Worm (Caenorhabditis elegans) whole organism, L2 larva: Measurements from ENCODE around the gene Y66A7A.4.

Experiments used
- C34F6.9 ChIP-seq: fragments of 150-350 bp; optimal IDR thresholded peaks from 2 replicates; lab custom pipeline; 2014; ENCODE audit warnings: missing biosample characterization, missing genetic modification characterization
- F13H6.1 ChIP-seq: sonication (generic microtip); optimal IDR thresholded peaks from 2 replicates; lab custom pipeline; 2016; ENCODE audit warnings: missing genetic modification characterization, missing compliant biosample characterization
- R02D3.7 ChIP-seq: fragments of 150-350 bp; optimal IDR thresholded peaks from 2 replicates; lab custom pipeline; 2014; ENCODE audit warnings: missing biosample characterization, missing genetic modification characterization
- ZK546.5 ChIP-seq: sonication (generic microtip); optimal IDR thresholded peaks from 2 replicates; lab custom pipeline; 2017; ENCODE audit warnings: missing biosample characterization, missing genetic modification characterization
- alr-1 ChIP-seq: fragments of 150-350 bp; optimal IDR thresholded peaks from 2 replicates; lab custom pipeline; 2014; ENCODE audit warnings: missing biosample characterization, missing genetic modification characterization
- aly-2 ChIP-seq: fragments of 150-350 bp; optimal IDR thresholded peaks from 2 replicates; lab custom pipeline; 2014; ENCODE audit warnings: missing biosample characterization, missing genetic modification characterization
- ama-1 ChIP-seq: fragments of 150-350 bp; optimal IDR thresholded peaks from 2 replicates; lab custom pipeline; 2018; ENCODE audit warnings: inconsistent platforms
- blmp-1 ChIP-seq: sonication (generic microtip); optimal IDR thresholded peaks from 2 replicates; lab custom pipeline; 2017; ENCODE audit warnings: missing genetic modification characterization, mild to moderate bottlenecking, missing compliant biosample characterization, antibody characterized with exemption, moderate library complexity; ENCODE audit not compliant: insufficient read depth
- ceh-16 ChIP-seq: fragments of 150-350 bp; optimal IDR thresholded peaks from 2 replicates; lab custom pipeline; 2014; ENCODE audit warnings: missing biosample characterization, missing genetic modification characterization
- ceh-82 ChIP-seq: fragments of 150-350 bp; optimal IDR thresholded peaks from 2 replicates; lab custom pipeline; 2014; ENCODE audit warnings: missing biosample characterization, missing genetic modification characterization
- crh-2 ChIP-seq: sonication (generic microtip); optimal IDR thresholded peaks from 2 replicates; lab custom pipeline; 2017; ENCODE audit warnings: missing biosample characterization, missing genetic modification characterization
- dmd-4 ChIP-seq: sonication (generic microtip); optimal IDR thresholded peaks from 2 replicates; lab custom pipeline; 2017; ENCODE audit warnings: missing biosample characterization, missing genetic modification characterization
- egl-27 ChIP-seq: sonication (generic microtip); optimal IDR thresholded peaks from 3 replicates; lab custom pipeline; 2017; ENCODE audit warnings: missing biosample characterization, missing genetic modification reagents, missing genetic modification characterization
- elt-1 ChIP-seq: fragments of 150-350 bp; optimal IDR thresholded peaks from 2 replicates; lab custom pipeline; 2014; ENCODE audit warnings: missing biosample characterization, missing genetic modification characterization
- elt-3 ChIP-seq: sonication (generic microtip); optimal IDR thresholded peaks from 2 replicates; lab custom pipeline; 2017; ENCODE audit warnings: missing biosample characterization, missing genetic modification characterization
- fos-1 ChIP-seq: fragments of 150-350 bp; optimal IDR thresholded peaks from 2 replicates; lab custom pipeline; 2014; ENCODE audit warnings: missing biosample characterization, missing genetic modification characterization
- gmeb-1 ChIP-seq: fragments of 150-350 bp; optimal IDR thresholded peaks from 2 replicates; lab custom pipeline; 2014; ENCODE audit warnings: missing biosample characterization, missing genetic modification characterization
- lin-11 ChIP-seq: fragments of 150-350 bp; sonication (generic microtip); optimal IDR thresholded peaks from 2 replicates; lab custom pipeline; 2014; ENCODE audit warnings: missing biosample characterization, missing genetic modification characterization, inconsistent platforms, mixed read lengths
- lin-13 ChIP-seq: fragments of 150-350 bp; optimal IDR thresholded peaks from 2 replicates; lab custom pipeline; 2014; ENCODE audit warnings: missing biosample characterization, missing genetic modification reagents, missing genetic modification characterization
- lsy-2 ChIP-seq, 2 experiments: fragments of 150-350 bp in 1 of 2; sonication (generic microtip) in 1 of 2; optimal IDR thresholded peaks; 2 replicates each; lab custom pipeline; 2014 to 2017; ENCODE audit warnings: missing biosample characterization in 2 of 2, missing genetic modification characterization in 2 of 2
- mab-5 ChIP-seq: fragments of 150-350 bp; optimal IDR thresholded peaks from 2 replicates; lab custom pipeline; 2014; ENCODE audit warnings: missing biosample characterization, missing genetic modification characterization
- mbf-1 ChIP-seq: sonication (generic microtip); optimal IDR thresholded peaks from 2 replicates; lab custom pipeline; 2017; ENCODE audit warnings: missing biosample characterization, missing genetic modification characterization
- nhr-11 ChIP-seq: fragments of 150-350 bp; optimal IDR thresholded peaks from 2 replicates; lab custom pipeline; 2014; ENCODE audit warnings: missing biosample characterization, missing genetic modification characterization
- nhr-12 ChIP-seq: fragments of 150-350 bp; optimal IDR thresholded peaks from 2 replicates; lab custom pipeline; 2014; ENCODE audit warnings: missing biosample characterization, missing genetic modification characterization
- nhr-129 ChIP-seq: fragments of 150-350 bp; optimal IDR thresholded peaks from 2 replicates; lab custom pipeline; 2014; ENCODE audit warnings: missing biosample characterization, missing genetic modification characterization
- nhr-23 ChIP-seq: fragments of 150-350 bp; optimal IDR thresholded peaks from 2 replicates; lab custom pipeline; 2014; ENCODE audit warnings: missing biosample characterization, missing genetic modification reagents, missing genetic modification characterization
- nhr-25 ChIP-seq: fragments of 150-350 bp; sonication (generic microtip); optimal IDR thresholded peaks from 3 replicates; lab custom pipeline; 2014; ENCODE audit warnings: missing biosample characterization, missing genetic modification characterization
- nhr-6 ChIP-seq: fragments of 150-350 bp; optimal IDR thresholded peaks from 2 replicates; lab custom pipeline; 2014; ENCODE audit warnings: missing biosample characterization, missing genetic modification characterization
- peb-1 ChIP-seq: fragments of 150-350 bp; optimal IDR thresholded peaks from 2 replicates; lab custom pipeline; 2014; ENCODE audit warnings: missing biosample characterization, missing genetic modification characterization
- sem-4 ChIP-seq: fragments of 150-350 bp; optimal IDR thresholded peaks from 2 replicates; lab custom pipeline; 2014; ENCODE audit warnings: missing biosample characterization, missing genetic modification reagents, missing genetic modification characterization
- skn-1 ChIP-seq: sonication (generic microtip); optimal IDR thresholded peaks from 2 replicates; lab custom pipeline; 2017; ENCODE audit warnings: missing biosample characterization, missing genetic modification characterization
- sma-3 ChIP-seq: sonication (generic microtip); optimal IDR thresholded peaks from 2 replicates; lab custom pipeline; 2016; ENCODE audit warnings: missing genetic modification reagents, missing genetic modification characterization, missing compliant biosample characterization
- sma-9 ChIP-seq, 2 experiments: fragments of 150-350 bp in 1 of 2; sonication (generic microtip) in 1 of 2; optimal IDR thresholded peaks; 2 replicates each; lab custom pipeline; 2014 to 2016; ENCODE audit warnings: missing genetic modification characterization in 2 of 2, mild to moderate bottlenecking in 1 of 2, missing biosample characterization in 1 of 2, missing compliant biosample characterization in 1 of 2, missing genetic modification reagents in 1 of 2, moderate library complexity in 1 of 2
- snpc-4 ChIP-seq: fragments of 150-350 bp; optimal IDR thresholded peaks from 2 replicates; lab custom pipeline; 2014; ENCODE audit warnings: missing biosample characterization, missing genetic modification characterization
- ztf-1 ChIP-seq: fragments of 200-800 bp; sonication (Bioruptor generic); conservative IDR thresholded peaks from 2 replicates; pipeline ENCODE4 v1.3.6; 2022; ENCODE audit warnings: missing genetic modification characterization, missing compliant biosample characterization
- ztf-11 ChIP-seq: sonication (generic microtip); optimal IDR thresholded peaks from 2 replicates; lab custom pipeline; 2017; ENCODE audit warnings: missing biosample characterization, missing genetic modification characterization
- ztf-4 ChIP-seq: fragments of 150-350 bp; optimal IDR thresholded peaks from 2 replicates; lab custom pipeline; 2014; ENCODE audit warnings: missing biosample characterization, missing genetic modification characterization

Y66A7A.4 gene

DNA sequence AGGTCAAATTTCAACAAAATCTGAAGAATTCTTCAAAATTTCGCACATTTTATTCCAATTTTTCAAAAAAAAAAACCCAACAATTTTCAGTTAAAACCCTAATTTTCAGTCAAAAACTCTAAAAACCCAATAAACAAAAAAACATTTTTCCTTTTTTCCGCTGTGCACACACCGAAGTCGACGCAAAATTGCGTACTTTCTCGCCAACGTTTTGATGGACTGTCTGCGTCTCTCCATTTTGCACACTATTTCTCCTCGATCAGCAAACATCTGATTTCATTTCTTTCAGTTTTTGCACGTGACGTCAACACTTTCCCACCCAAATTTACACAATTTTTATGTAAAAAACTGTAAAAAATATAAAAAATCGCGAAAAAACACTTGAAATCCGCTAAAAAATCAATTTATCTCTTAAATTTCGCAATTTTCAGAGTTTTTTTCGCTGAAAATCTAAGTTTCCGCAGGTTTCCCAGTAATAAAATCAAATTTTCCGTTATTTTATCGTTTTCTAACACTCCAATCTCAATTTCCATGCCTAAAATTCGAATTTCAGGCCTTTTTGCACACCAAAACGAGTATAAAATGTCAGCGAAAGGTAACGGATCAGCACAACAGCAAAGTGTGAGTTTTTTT, 44.9 kb downstream of the Y66A7A.4 start, which contains the start of gene crh-1 (continued):
- no peak for TF ChIP-seq alr-1 (tag; lab: Kevin White, UChicago)
- TF ChIP-seq fos-1 (tag; lab: Kevin White, UChicago), result peak; percentile 45
- no peak for TF ChIP-seq R02D3.7 (tag; lab: Kevin White, UChicago)
- peak; percentile 76 to 89 for TF ChIP-seq lsy-2 (tag; optimal IDR thresholded peaks at IDR 0.05; lab: Kevin White, UChicago)
- peak; percentile 90 for TF ChIP-seq sem-4 (tag; lab: Kevin White, UChicago)
- no peak for TF ChIP-seq peb-1 (tag; lab: Kevin White, UChicago)
- TF ChIP-seq ztf-11 (tag; lab: Kevin White, UChicago), result no peak
- no peak for TF ChIP-seq nhr-11
- TF ChIP-seq elt-3 (tag; lab: Kevin White, UChicago), result no peak
- TF ChIP-seq blmp-1 (tag; lab: Kevin White, UChicago), result peak; percentile 33
- TF ChIP-seq ztf-1 (GFP tag; lab: Robert Waterston, UW), result no peak
- TF ChIP-seq nhr-129, result peak; percentile 69
- peak; percentile 46 for TF ChIP-seq snpc-4 (tag; lab: Kevin White, UChicago)

DNA sequence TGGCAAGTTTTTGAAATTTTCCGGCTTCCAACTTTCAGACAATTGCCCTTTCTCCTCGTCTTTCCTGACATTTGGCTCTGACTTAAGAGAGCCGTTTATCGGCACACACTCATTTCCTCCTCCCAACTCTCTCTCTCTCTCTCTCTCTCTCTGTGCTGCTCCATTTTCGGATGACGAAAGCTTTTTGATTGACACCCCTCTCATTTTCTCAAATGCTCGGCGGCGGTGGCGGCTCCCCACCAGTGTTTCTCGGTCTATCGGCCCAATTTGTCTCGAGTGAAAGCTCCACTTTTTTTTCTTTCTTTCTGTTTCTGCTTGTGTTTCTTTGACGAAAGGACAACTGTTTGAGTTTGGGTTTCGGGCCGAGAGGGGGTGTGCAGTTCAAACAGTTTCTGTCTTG, 47.4 kb downstream of the Y66A7A.4 start:
- TF ChIP-seq sma-3 (GFP tag; lab: Kevin White, UChicago) (no peak), nhr-129 (no peak), dmd-4 (tag; lab: Kevin White, UChicago) (no peak), peb-1 (tag; lab: Kevin White, UChicago) (no peak), F13H6.1 (no peak), sem-4 (tag; lab: Kevin White, UChicago) (no peak), nhr-11 (no peak), gmeb-1 (no peak), R02D3.7 (tag; lab: Kevin White, UChicago) (no peak), ceh-82 (tag; lab: Kevin White, UChicago) (no peak), elt-1 (tag; lab: Kevin White, UChicago) (no peak), mbf-1 (tag; lab: Kevin White, UChicago) (no peak), ztf-4 (tag; lab: Kevin White, UChicago) (no peak), nhr-25 (tag; lab: Kevin White, UChicago) (no peak), mab-5 (tag; lab: Kevin White, UChicago) (no peak), ZK546.5 (tag; lab: Kevin White, UChicago) (no peak), lin-13 (GFP tag; lab: Kevin White, UChicago) (no peak), nhr-6 (tag; lab: Kevin White, UChicago) (no peak)

DNA sequence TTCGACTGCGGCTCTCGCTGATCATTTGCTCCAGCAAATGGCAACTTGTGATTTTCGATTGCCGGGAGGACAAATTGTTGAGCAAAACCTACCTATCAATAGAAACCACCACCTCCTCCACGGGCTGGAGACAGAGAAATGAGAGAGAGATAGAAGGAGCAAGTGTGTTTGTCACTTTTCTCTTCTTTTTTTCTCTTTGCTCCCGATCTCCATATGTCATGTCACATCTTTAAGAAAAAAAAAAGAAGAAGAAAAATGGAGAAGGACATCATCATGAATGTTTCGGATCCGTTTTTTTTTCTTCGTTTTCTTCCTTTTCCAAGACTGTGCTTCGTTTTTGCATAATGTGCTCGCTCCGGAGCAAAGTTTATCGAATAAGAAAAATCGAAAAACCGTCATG, 48.3 kb downstream of the Y66A7A.4 start:
- no peak for TF ChIP-seq ZK546.5 (tag; lab: Kevin White, UChicago)
- TF ChIP-seq C34F6.9, result peak; percentile 32
- no peak for TF ChIP-seq aly-2 (tag; lab: Kevin White, UChicago)
- no peak for TF ChIP-seq sma-3 (GFP tag; lab: Kevin White, UChicago)
- TF ChIP-seq lsy-2 (tag; optimal IDR thresholded peaks at IDR 0.05; lab: Kevin White, UChicago), result peak in 1 of 2 experiments; percentile 19
- no peak for TF ChIP-seq F13H6.1
- no peak for TF ChIP-seq skn-1 (tag; lab: Kevin White, UChicago)
- TF ChIP-seq egl-27 (tag; lab: Kevin White, UChicago), result no peak
- TF ChIP-seq nhr-129, result peak; percentile 73
- no peak for TF ChIP-seq ztf-1 (GFP tag; lab: Robert Waterston, UW)
- TF ChIP-seq fos-1 (tag; lab: Kevin White, UChicago), result no peak
- TF ChIP-seq ama-1, result no peak
- no peak for TF ChIP-seq ceh-82 (tag; lab: Kevin White, UChicago)
- TF ChIP-seq ceh-16, result no peak
- no peak for TF ChIP-seq lin-11
- TF ChIP-seq nhr-23 (tag; lab: Kevin White, UChicago), result no peak
- no peak for TF ChIP-seq nhr-25 (tag; lab: Kevin White, UChicago)
- TF ChIP-seq dmd-4 (tag; lab: Kevin White, UChicago), result no peak
- TF ChIP-seq sma-9 (GFP tag; optimal IDR thresholded peaks at IDR 0.05; lab: Kevin White, UChicago), result peak; percentile 9
- TF ChIP-seq sma-9 (tag; optimal IDR thresholded peaks at IDR 0.05; lab: Kevin White, UChicago), result no peak
- TF ChIP-seq, all 48 proteins: peak for 4

DNA sequence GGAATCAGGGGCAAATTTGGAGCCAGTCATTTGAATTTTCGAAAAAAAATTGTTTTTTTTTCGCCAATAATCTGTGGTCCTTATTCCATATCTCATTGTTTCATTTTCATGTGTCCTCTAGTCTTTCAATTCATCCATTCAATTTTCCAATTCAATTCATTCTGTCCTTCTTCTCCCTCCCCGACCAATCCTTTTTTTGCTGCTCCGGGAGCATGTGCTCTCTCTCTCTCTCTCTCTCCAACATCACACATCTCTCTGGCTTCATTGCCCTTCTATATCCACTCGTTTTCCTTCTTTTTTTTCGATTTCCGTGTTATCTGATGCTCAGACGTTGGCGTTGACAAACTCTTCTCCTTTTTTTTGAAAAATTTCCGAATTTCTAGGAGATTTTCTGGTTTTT, 51.0 kb downstream of the Y66A7A.4 start:
- no peak for TF ChIP-seq ztf-11 (tag; lab: Kevin White, UChicago)
- TF ChIP-seq crh-2 (tag; lab: Kevin White, UChicago), result peak; percentile 18
- TF ChIP-seq ZK546.5 (tag; lab: Kevin White, UChicago), result no peak
- TF ChIP-seq nhr-12 (tag; lab: Kevin White, UChicago), result no peak
- peak; percentile 31 for TF ChIP-seq C34F6.9
- peak; percentile 39 for TF ChIP-seq sem-4 (tag; lab: Kevin White, UChicago)
- TF ChIP-seq lsy-2 (tag; optimal IDR thresholded peaks at IDR 0.05; lab: Kevin White, UChicago), result peak in 1 of 2 experiments; percentile 26
